Fruit fly (Drosophila melanogaster) whole organism: ENCODE results near the gene CG9518.

ENCODE experiments used
- Dll ChIP-seq: fragments of >200 bp; optimal IDR thresholded peaks from 2 replicates; lab custom pipeline; 2017
- pan ChIP-seq: fragments of >200 bp; optimal IDR thresholded peaks from 2 replicates; lab custom pipeline; 2017
- psq ChIP-seq: fragments of >200 bp; optimal IDR thresholded peaks from 2 replicates; lab custom pipeline; 2017
- usp ChIP-seq: fragments of >200 bp; optimal IDR thresholded peaks from 2 replicates; lab custom pipeline; 2017; ENCODE audit warnings: missing biosample characterization, missing genetic modification characterization, mixed read lengths

- TF ChIP-seq psq (lab: Kevin White, UChicago) (no peak), Dll (lab: Kevin White, UChicago) (no peak), usp (no peak), pan (lab: Kevin White, UChicago) (no peak)
These were observed 46.1 kb downstream of the CG9518 start for dm6 chrX:14824690-14825469.
